Worm (Caenorhabditis elegans): Measurements from ENCODE around the gene par-1.
A peak's percentile ranks its signal among the peaks of the same experiment; 100 is the strongest.

par-1 gene

DNA sequence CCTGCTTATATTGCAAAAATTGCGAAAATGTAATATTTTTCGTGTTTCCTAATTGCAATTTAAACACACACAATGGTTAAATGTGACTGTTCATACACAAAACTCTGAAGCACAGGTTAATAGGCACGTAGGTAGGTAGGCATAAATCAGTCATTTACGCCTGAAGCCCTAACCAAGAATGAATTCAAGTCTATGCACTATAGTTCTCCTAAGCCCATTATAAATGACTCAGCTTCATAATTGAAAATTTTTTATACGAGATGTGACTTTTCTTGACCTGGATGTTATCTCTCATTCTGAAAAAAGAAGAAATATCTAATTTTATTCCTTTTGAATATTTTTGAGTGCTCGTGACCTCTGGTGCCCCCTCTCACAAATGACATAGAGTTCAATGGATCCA lies 3.3 kb downstream of the par-1 start:
- TF ChIP-seq ZK546.5 (tag; optimal IDR thresholded peaks at IDR 0.05), result no peak
- no peak for TF ChIP-seq D1046.2 (GFP tag; IDR thresholded peaks at IDR 0.05)
- TF ChIP-seq lin-15B (tag; optimal IDR thresholded peaks at IDR 0.05), result no peak
- TF ChIP-seq unc-62 (GFP tag; optimal IDR thresholded peaks at IDR 0.05 in 1 of 2), result peak in 1 of 2 experiments; percentile 92
- no peak for TF ChIP-seq unc-62 (tag; optimal IDR thresholded peaks at IDR 0.05)
- no peak for TF ChIP-seq nhr-25 (tag; optimal IDR thresholded peaks at IDR 0.05; ENCODE audit: borderline replicate concordance, insufficient read depth)
- TF ChIP-seq ctbp-1 (GFP tag; IDR thresholded peaks at IDR 0.05), result no peak
- no peak for TF ChIP-seq lin-13 (GFP tag; optimal IDR thresholded peaks at IDR 0.05)
- TF ChIP-seq tra-1 (GFP tag; IDR thresholded peaks at IDR 0.05), result no peak

DNA sequence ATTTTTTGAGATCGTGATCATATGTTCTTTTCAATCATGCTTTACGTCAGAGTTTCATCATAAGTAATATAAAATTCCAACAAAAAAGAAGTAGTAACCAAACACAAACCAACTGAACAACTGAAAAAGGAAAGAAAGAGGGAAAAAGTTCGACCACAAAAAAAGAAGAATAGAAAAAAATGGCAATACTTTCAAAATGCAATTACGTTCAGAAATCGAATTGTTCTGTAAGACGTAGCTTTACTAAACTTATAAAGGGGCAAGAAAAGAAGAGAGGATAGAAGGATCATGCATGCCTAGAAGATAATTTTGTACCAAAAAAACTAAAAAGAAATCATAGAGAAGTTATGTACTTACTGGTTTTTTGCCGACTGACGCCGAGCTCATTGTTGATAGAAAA lies 4.4 kb downstream of the par-1 start:
- TF ChIP-seq lin-39 (tag; optimal IDR thresholded peaks at IDR 0.05) (no peak), lsy-2 (tag; optimal IDR thresholded peaks at IDR 0.05) (peak in 1 of 2 experiments; percentile 4), dmd-9 (GFP tag; IDR thresholded peaks at IDR 0.05) (no peak), lin-1 (GFP tag; IDR thresholded peaks at IDR 0.05) (no peak), ceh-82 (tag; optimal IDR thresholded peaks at IDR 0.05) (no peak), nhr-25 (tag; optimal IDR thresholded peaks at IDR 0.05; ENCODE audit: borderline replicate concordance, insufficient read depth) (no peak), lin-13 (GFP tag; optimal IDR thresholded peaks at IDR 0.05) (no peak), nhr-42 (GFP tag; IDR thresholded peaks at IDR 0.05) (no peak), fkh-10 (GFP tag; optimal IDR thresholded peaks at IDR 0.05) (peak; percentile 82), tra-1 (GFP tag; IDR thresholded peaks at IDR 0.05) (no peak), F44E2.7 (GFP tag; IDR thresholded peaks at IDR 0.05) (no peak), hmg-1.1 (GFP tag; IDR thresholded peaks at IDR 0.05) (no peak), ZK546.5 (tag; optimal IDR thresholded peaks at IDR 0.05) (no peak), daf-16 (GFP tag; optimal IDR thresholded peaks at IDR 0.05) (no peak), daf-16 (tag; optimal IDR thresholded peaks at IDR 0.05) (no peak), attf-4 (tag; optimal IDR thresholded peaks at IDR 0.05) (no peak), sdz-12 (GFP tag; optimal IDR thresholded peaks at IDR 0.05) (no peak), skn-1 (tag; optimal IDR thresholded peaks at IDR 0.05) (no peak), lim-7 (GFP tag; IDR thresholded peaks at IDR 0.05) (no peak), hlh-30 (tag; optimal IDR thresholded peaks at IDR 0.05; ENCODE audit: insufficient read depth) (no peak), ctbp-1 (GFP tag; IDR thresholded peaks at IDR 0.05) (0 out of 2 replicates have a peak, but pooled peaks have one; percentile 8), F49E8.2 (tag; optimal IDR thresholded peaks at IDR 0.05; ENCODE audit: borderline replicate concordance) (no peak), R02D3.7 (tag; optimal IDR thresholded peaks at IDR 0.05) (no peak), ceh-32 (tag; optimal IDR thresholded peaks at IDR 0.05; ENCODE audit: poor library complexity) (no peak), ces-1 (GFP tag; optimal IDR thresholded peaks at IDR 0.05) (peak; percentile 96), mdl-1 (tag; optimal IDR thresholded peaks at IDR 0.05) (no peak)

DNA sequence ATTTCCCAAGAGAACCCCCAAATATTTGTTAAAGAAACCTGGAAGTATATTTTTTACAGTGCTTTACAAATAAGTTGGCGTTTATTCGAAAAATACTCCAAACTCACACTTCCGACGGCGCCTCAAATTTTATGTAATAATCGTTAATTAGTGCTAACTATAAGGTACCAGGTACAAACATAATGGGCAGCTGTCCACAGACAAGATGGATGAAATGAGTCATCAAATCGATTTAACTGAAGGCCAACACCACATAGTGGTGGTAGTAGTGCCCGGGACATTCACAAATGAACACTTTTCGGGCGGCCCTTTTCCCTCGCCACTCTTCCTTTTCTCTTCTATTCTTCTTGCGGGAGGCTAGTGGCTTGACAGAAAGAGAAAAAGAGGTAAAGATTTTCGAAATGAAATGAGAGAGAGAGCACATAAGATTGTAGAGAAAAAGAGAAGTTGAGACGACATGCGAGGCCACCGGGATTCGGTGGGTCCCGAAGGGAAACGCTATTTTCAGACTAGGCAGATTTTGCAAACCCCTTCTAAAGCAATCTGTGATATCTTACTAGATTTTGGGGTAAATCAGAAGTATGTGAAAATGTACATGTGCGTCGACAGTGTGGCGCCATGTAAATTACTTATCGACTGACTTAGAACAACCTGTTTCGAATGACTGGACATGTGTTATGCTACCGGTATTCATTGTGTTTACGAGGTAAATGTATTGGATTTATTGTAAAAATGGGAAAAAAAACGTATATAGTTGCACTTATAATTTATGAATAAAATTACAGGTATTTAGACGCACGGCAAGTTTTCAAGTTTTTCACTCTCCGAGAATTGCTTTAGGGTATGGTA lies 5.7 kb downstream of the par-1 start:
- TF ChIP-seq aha-1 (tag), result peak; percentile 67
- TF ChIP-seq dmd-9 (GFP tag; IDR thresholded peaks at IDR 0.05), result no peak
- no peak for TF ChIP-seq D1046.2 (GFP tag; IDR thresholded peaks at IDR 0.05)
- TF ChIP-seq ceh-44 (GFP tag; IDR thresholded peaks at IDR 0.05), result no peak
- no peak for TF ChIP-seq hmg-1.1 (GFP tag; IDR thresholded peaks at IDR 0.05)
- peak; percentile 10 for TF ChIP-seq hlh-11 (tag; optimal IDR thresholded peaks at IDR 0.05)
- TF ChIP-seq duxl-1 (tag; optimal IDR thresholded peaks at IDR 0.05; ENCODE audit: poor library complexity), result no peak
- TF ChIP-seq jun-1 (tag; optimal IDR thresholded peaks at IDR 0.05), result no peak
- TF ChIP-seq mep-1 (tag; optimal IDR thresholded peaks at IDR 0.05), result peak; percentile 24
- no peak for TF ChIP-seq zag-1 (tag; optimal IDR thresholded peaks at IDR 0.05)
- no peak for TF ChIP-seq arid-1 (GFP tag; conservative IDR thresholded peaks at IDR 0.05)
- no peak for TF ChIP-seq tra-1 (GFP tag; IDR thresholded peaks at IDR 0.05)
- no peak for TF ChIP-seq lim-7 (GFP tag; IDR thresholded peaks at IDR 0.05)
- no peak for TF ChIP-seq ces-1 (GFP tag; optimal IDR thresholded peaks at IDR 0.05)
- TF ChIP-seq mes-2 (tag; optimal IDR thresholded peaks at IDR 0.05; ENCODE audit: poor library complexity, severe bottlenecking), result no peak
- no peak for TF ChIP-seq ama-1 (optimal IDR thresholded peaks at IDR 0.05)
- no peak for TF ChIP-seq nhr-10 (tag; optimal IDR thresholded peaks at IDR 0.05)
- no peak for TF ChIP-seq hif-1 (tag; optimal IDR thresholded peaks at IDR 0.05)
- TF ChIP-seq ZK337.2 (GFP tag; IDR thresholded peaks at IDR 0.05), result no peak
- no peak for TF ChIP-seq lin-39 (tag; optimal IDR thresholded peaks at IDR 0.05)
- TF ChIP-seq lin-38 (GFP tag; IDR thresholded peaks at IDR 0.05), result no peak
- no peak for TF ChIP-seq daf-12 (tag; optimal IDR thresholded peaks at IDR 0.05)
- TF ChIP-seq Y48G9A.11 (GFP tag; IDR thresholded peaks at IDR 0.05), result no peak

Measured in whole organism, L4 larva.